Worm (Caenorhabditis elegans) whole organism, L1 larva: ENCODE measurements around the gene Y54G11A.3.
A peak's percentile ranks its signal among the peaks of the same experiment; 100 is the strongest.

Experiments used
- C16A3.4 ChIP-seq: fragments of 150-350 bp; optimal IDR thresholded peaks from 2 replicates; lab custom pipeline; 2014; ENCODE audit warnings: missing biosample characterization, missing genetic modification characterization
- C34B4.2 ChIP-seq: sonication (generic microtip); optimal IDR thresholded peaks from 2 replicates; lab custom pipeline; 2017; ENCODE audit warnings: mild to moderate bottlenecking, missing genetic modification characterization, missing compliant biosample characterization
- F16B12.6 ChIP-seq: fragments of 150-350 bp; optimal IDR thresholded peaks from 2 replicates; lab custom pipeline; 2014; ENCODE audit warnings: missing biosample characterization, missing genetic modification characterization
- aly-2 ChIP-seq: fragments of 150-350 bp; optimal IDR thresholded peaks from 2 replicates; lab custom pipeline; 2014; ENCODE audit warnings: missing biosample characterization, missing genetic modification characterization
- ama-1 ChIP-seq: fragments of 150-350 bp; optimal IDR thresholded peaks from 2 replicates; lab custom pipeline; 2014
- blmp-1 ChIP-seq: fragments of 150-350 bp; optimal IDR thresholded peaks from 2 replicates; lab custom pipeline; 2014; ENCODE audit warnings: missing biosample characterization, missing genetic modification characterization
- ceh-63 ChIP-seq: fragments of 200-800 bp; sonication (Bioruptor generic); optimal IDR thresholded peaks from 2 replicates; lab custom pipeline; 2018; ENCODE audit warnings: mild to moderate bottlenecking, missing genetic modification characterization, missing compliant biosample characterization
- ceh-8 ChIP-seq: fragments of 200-800 bp; sonication (Bioruptor generic); optimal IDR thresholded peaks from 2 replicates; lab custom pipeline; 2018; ENCODE audit warnings: mild to moderate bottlenecking, missing genetic modification characterization, moderate library complexity, missing compliant biosample characterization
- dpl-1 ChIP-seq, 3 experiments: fragments of 150-350 bp in 2 of 3; sonication (generic microtip) in 1 of 3; optimal IDR thresholded peaks; 2 replicates each; lab custom pipeline; 2014 to 2017; ENCODE audit warnings: missing biosample characterization in 3 of 3, missing genetic modification characterization in 3 of 3, missing genetic modification reagents in 3 of 3
- dsc-1 ChIP-seq: sonication (generic microtip); optimal IDR thresholded peaks from 2 replicates; lab custom pipeline; 2016; ENCODE audit warnings: mild to moderate bottlenecking, missing genetic modification characterization, missing compliant biosample characterization
- efl-1 ChIP-seq, 4 experiments: fragments of 150-350 bp; optimal IDR thresholded peaks in 3 of 4; peaks in 1 of 4; 1 replicate in 1 of 4; 2 replicates in 3 of 4; lab custom pipeline; 2014; ENCODE audit warnings: missing biosample characterization in 2 of 4, missing genetic modification characterization in 2 of 4, missing genetic modification reagents in 2 of 4
- elt-2 ChIP-seq: sonication (generic microtip); optimal IDR thresholded peaks from 2 replicates; lab custom pipeline; 2016; ENCODE audit warnings: missing genetic modification characterization, mild to moderate bottlenecking, inconsistent platforms, missing compliant biosample characterization, missing genetic modification reagents
- elt-3 ChIP-seq, 6 experiments: fragments of 150-350 bp in 1 of 6; sonication (generic microtip); optimal IDR thresholded peaks; 2 replicates each; lab custom pipeline; 2017 to 2018; ENCODE audit warnings: missing biosample characterization in 6 of 6, missing genetic modification characterization in 6 of 6, inconsistent platforms in 1 of 6
- fos-1 ChIP-seq: fragments of 150-350 bp; optimal IDR thresholded peaks from 2 replicates; lab custom pipeline; 2014; ENCODE audit warnings: missing biosample characterization, missing genetic modification characterization
- hlh-4 ChIP-seq: sonication (generic microtip); optimal IDR thresholded peaks from 2 replicates; lab custom pipeline; 2016; ENCODE audit warnings: mild to moderate bottlenecking, missing genetic modification characterization, missing compliant biosample characterization
- lin-14 ChIP-seq: fragments of 200-800 bp; sonication (Bioruptor generic); optimal IDR thresholded peaks from 2 replicates; lab custom pipeline; 2018; ENCODE audit warnings: mild to moderate bottlenecking, missing genetic modification characterization, moderate library complexity, missing compliant biosample characterization
- lin-15B ChIP-seq: fragments of 150-350 bp; sonication (generic microtip); optimal IDR thresholded peaks from 3 replicates; lab custom pipeline; 2014; ENCODE audit warnings: missing biosample characterization, missing genetic modification characterization
- lin-35 ChIP-seq, 2 experiments: fragments of 150-350 bp; optimal IDR thresholded peaks; 2 replicates each; lab custom pipeline; 2014; ENCODE audit warnings: missing biosample characterization in 2 of 2, missing genetic modification characterization in 2 of 2, missing genetic modification reagents in 2 of 2
- lin-39 ChIP-seq: fragments of 150-350 bp; optimal IDR thresholded peaks from 2 replicates; lab custom pipeline; 2014; ENCODE audit warnings: missing biosample characterization, missing genetic modification reagents, missing genetic modification characterization
- lsy-2 ChIP-seq, 2 experiments: fragments of 150-350 bp; optimal IDR thresholded peaks; 2 replicates each; lab custom pipeline; 2014; ENCODE audit warnings: missing biosample characterization in 2 of 2, missing genetic modification characterization in 2 of 2
- nhr-20 ChIP-seq: sonication (generic microtip); optimal IDR thresholded peaks from 2 replicates; lab custom pipeline; 2016; ENCODE audit warnings: mild to moderate bottlenecking, missing genetic modification characterization, missing compliant biosample characterization
- nhr-77 ChIP-seq: fragments of 150-350 bp; optimal IDR thresholded peaks from 2 replicates; lab custom pipeline; 2014; ENCODE audit warnings: missing biosample characterization, missing genetic modification characterization
- nhr-85 ChIP-seq: sonication (generic microtip); peaks from one replicate; lab custom pipeline; 2016; ENCODE audit warnings: missing genetic modification characterization, inconsistent platforms, missing compliant biosample characterization
- sox-4 ChIP-seq: sonication (generic microtip); optimal IDR thresholded peaks from 2 replicates; lab custom pipeline; 2016; ENCODE audit warnings: missing genetic modification characterization, missing compliant biosample characterization
- swsn-7 ChIP-seq: sonication (generic microtip); optimal IDR thresholded peaks from 2 replicates; lab custom pipeline; 2016; ENCODE audit warnings: missing genetic modification characterization, missing compliant biosample characterization
- tlp-1 ChIP-seq: fragments of 150-350 bp; optimal IDR thresholded peaks from 2 replicates; lab custom pipeline; 2014; ENCODE audit warnings: missing biosample characterization, missing genetic modification characterization
- unc-30 ChIP-seq: sonication (generic microtip); optimal IDR thresholded peaks from 2 replicates; lab custom pipeline; 2017; ENCODE audit warnings: missing biosample characterization, missing genetic modification characterization
- ztf-4 ChIP-seq: fragments of 150-350 bp; optimal IDR thresholded peaks from 2 replicates; lab custom pipeline; 2014; ENCODE audit warnings: missing biosample characterization, missing genetic modification characterization

Y54G11A.3 gene

DNA sequence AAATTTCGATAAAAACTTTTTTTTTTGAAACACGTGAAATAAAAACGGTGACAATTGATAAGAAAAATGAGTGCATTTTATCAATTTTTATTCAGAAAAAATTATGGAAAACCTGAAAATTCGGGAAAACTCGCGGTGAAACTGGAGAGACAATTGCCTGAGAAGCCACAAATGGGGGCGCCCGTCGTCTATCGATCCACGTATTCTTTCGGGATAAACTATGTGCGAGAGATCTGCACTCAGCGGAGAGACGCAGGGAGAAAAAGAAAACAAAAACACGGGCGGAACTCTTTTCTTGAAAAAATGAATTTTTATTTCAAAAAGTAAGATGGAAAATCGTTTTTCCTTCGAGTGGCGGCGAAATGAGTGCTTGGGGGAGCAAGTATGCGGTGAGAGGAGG lies 42.5 kb upstream of the Y54G11A.3 start, which contains the start of gene men-1:
Gene men-1 (minus strand): TSS at position 242 of the 400 bp plus-strand sequence.
- TF ChIP-seq lin-39 (tag; lab: Kevin White, UChicago), result no peak
- peak; percentile 56 for TF ChIP-seq nhr-85 (tag; lab: Kevin White, UChicago)
- TF ChIP-seq lin-14 (GFP tag; lab: Kevin White, UChicago), result peak; percentile 23
- no peak for TF ChIP-seq efl-1 (optimal IDR thresholded peaks at IDR 0.05; lab: Kevin White, UChicago)
- peak in 1 of 2 experiments; percentile 79 for TF ChIP-seq efl-1 (GFP tag; optimal IDR thresholded peaks at IDR 0.05 in 1 of 2; lab: Kevin White, UChicago)
- no peak for TF ChIP-seq hlh-4
- TF ChIP-seq ztf-4 (tag; lab: Kevin White, UChicago), result no peak
- TF ChIP-seq nhr-77 (tag; lab: Kevin White, UChicago), result no peak

ce11 chrII:14234375-14235102 lies 41.9 kb upstream of the Y54G11A.3 start:
- TF ChIP-seq dpl-1 (GFP tag; optimal IDR thresholded peaks at IDR 0.05; lab: Kevin White, UChicago) (peak; percentile 56 to 77 (median 63)), lsy-2 (tag; optimal IDR thresholded peaks at IDR 0.05; lab: Kevin White, UChicago) (peak in 1 of 2 experiments; percentile 10), elt-2 (tag; lab: Kevin White, UChicago) (peak; percentile 6), lin-35 (GFP tag; optimal IDR thresholded peaks at IDR 0.05; lab: Kevin White, UChicago) (peak; percentile 2 to 81), F16B12.6 (peak; percentile 66), lin-14 (GFP tag; lab: Kevin White, UChicago) (peak; percentile 17), blmp-1 (tag; lab: Kevin White, UChicago) (no peak), C16A3.4 (tag; lab: Kevin White, UChicago) (no peak), efl-1 (optimal IDR thresholded peaks at IDR 0.05; lab: Kevin White, UChicago) (peak; percentile 49 to 75), efl-1 (GFP tag; optimal IDR thresholded peaks at IDR 0.05 in 1 of 2; lab: Kevin White, UChicago) (peak; percentile 80 to 96), nhr-77 (tag; lab: Kevin White, UChicago) (no peak)

ce11 chrII:14236569-14236968 lies 39.9 kb upstream of the Y54G11A.3 start:
- TF ChIP-seq efl-1 (optimal IDR thresholded peaks at IDR 0.05; lab: Kevin White, UChicago) (no peak), efl-1 (GFP tag; optimal IDR thresholded peaks at IDR 0.05 in 1 of 2; lab: Kevin White, UChicago) (peak in 1 of 2 experiments; percentile 93), unc-30 (tag; lab: Kevin White, UChicago) (no peak)
- TF ChIP-seq, all 84 proteins: peak for 1

DNA sequence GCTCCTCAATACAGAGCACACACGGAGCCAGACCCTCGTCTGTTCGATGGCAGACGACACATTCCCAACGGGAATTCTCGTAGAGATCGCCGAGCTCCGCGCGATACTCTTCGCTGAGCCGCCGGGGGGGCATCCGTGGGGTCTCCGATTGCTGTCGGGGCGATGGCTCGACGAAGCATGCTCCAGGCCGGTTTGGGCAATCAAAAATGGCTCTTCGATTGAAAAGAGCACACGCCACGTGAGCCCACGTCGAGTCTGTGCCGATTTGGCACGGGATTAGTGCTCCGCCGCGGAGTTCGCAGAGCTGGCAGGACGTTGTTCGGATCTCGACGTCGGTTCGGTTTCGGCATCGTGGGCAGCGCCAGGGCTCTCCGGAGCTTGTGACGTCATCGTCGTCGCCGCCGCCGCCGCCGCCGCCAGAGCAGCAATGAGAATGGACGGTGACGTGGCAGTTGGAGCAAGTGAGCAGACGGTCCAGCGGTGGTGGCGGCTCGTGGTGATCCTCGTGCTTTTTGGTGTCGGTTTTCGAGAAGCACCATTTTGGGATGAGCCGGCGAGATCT lies 39.1 kb upstream of the Y54G11A.3 start:
- TF ChIP-seq hlh-4 (no peak), efl-1 (optimal IDR thresholded peaks at IDR 0.05; lab: Kevin White, UChicago) (no peak), efl-1 (GFP tag; optimal IDR thresholded peaks at IDR 0.05 in 1 of 2; lab: Kevin White, UChicago) (peak in 1 of 2 experiments; percentile 65), ceh-8 (GFP tag; lab: Kevin White, UChicago) (peak; percentile 16)

- no peak for TF ChIP-seq efl-1 (optimal IDR thresholded peaks at IDR 0.05; lab: Kevin White, UChicago)
- TF ChIP-seq efl-1 (GFP tag; optimal IDR thresholded peaks at IDR 0.05 in 1 of 2; lab: Kevin White, UChicago), result peak in 1 of 2 experiments; percentile 38
- TF ChIP-seq tlp-1 (tag; lab: Kevin White, UChicago), result no peak
Measured at ce11 chrII:14239924-14240323, 36.5 kb upstream of the Y54G11A.3 start.

DNA sequence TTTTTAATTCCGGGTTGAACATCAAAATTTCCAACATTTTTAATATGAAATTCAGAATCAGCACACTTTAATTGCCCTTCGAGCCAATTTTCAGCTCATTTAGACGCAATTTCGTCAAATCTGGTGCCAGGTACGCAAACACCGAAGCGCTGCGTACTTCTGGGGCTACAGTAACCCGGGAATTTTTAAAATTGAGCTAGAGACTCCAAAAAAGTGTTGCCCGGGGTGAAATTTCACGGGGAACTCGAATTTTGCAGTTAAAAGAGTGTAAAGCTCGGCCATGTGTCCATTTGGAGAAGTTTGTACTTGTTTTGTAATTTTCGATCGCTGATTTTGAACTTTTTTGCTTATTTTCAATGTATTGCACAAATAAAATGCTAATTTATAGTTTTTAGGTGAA lies 34.2 kb upstream of the Y54G11A.3 start:
- no peak for TF ChIP-seq blmp-1 (tag; lab: Kevin White, UChicago)
- no peak for TF ChIP-seq tlp-1 (tag; lab: Kevin White, UChicago)
- TF ChIP-seq swsn-7, result no peak
- no peak for TF ChIP-seq lin-15B (tag; lab: Kevin White, UChicago)
- no peak for TF ChIP-seq nhr-77 (tag; lab: Kevin White, UChicago)
- TF ChIP-seq ceh-63 (GFP tag; lab: Kevin White, UChicago), result no peak
- TF ChIP-seq elt-2 (tag; lab: Kevin White, UChicago), result no peak
- no peak for TF ChIP-seq dsc-1
- no peak for TF ChIP-seq lsy-2 (tag; optimal IDR thresholded peaks at IDR 0.05; lab: Kevin White, UChicago)
- TF ChIP-seq sox-4 (tag; lab: Kevin White, UChicago), result no peak
- no peak for TF ChIP-seq aly-2 (tag; lab: Kevin White, UChicago)
- TF ChIP-seq lin-14 (GFP tag; lab: Kevin White, UChicago), result no peak
- no peak for TF ChIP-seq C34B4.2
- TF ChIP-seq nhr-20 (tag; lab: Kevin White, UChicago), result no peak
- TF ChIP-seq fos-1 (tag; lab: Kevin White, UChicago), result no peak
- no peak for TF ChIP-seq ama-1 (lab: Kevin White, UChicago)
- TF ChIP-seq elt-3 (tag; optimal IDR thresholded peaks at IDR 0.05; lab: Kevin White, UChicago), result no peak
